Fruit fly (Drosophila melanogaster) whole organism, pupa: ENCODE measurements around the gene Pi4KIIIalpha.
A peak's percentile ranks its signal among the peaks of the same experiment; 100 is the strongest.

Experiments used
- CG10348 ChIP-seq: fragments of 200-800 bp; sonication (Bioruptor generic); IDR thresholded peaks from 2 replicates; pipeline ENCODE4 v1.3.6; 2022; ENCODE audit warnings: missing biosample characterization, missing genetic modification characterization
- CG12605 ChIP-seq: fragments of 200-800 bp; sonication (Bioruptor generic); IDR thresholded peaks from 2 replicates; pipeline ENCODE4 v1.3.6; 2022; ENCODE audit warnings: missing biosample characterization, missing genetic modification characterization
- CG13204 ChIP-seq: fragments of 200-800 bp; sonication (Bioruptor generic); optimal IDR thresholded peaks from 2 replicates; lab custom pipeline; 2018; ENCODE audit warnings: missing biosample characterization, mild to moderate bottlenecking, missing genetic modification characterization, moderate library complexity
- CG15710 ChIP-seq: fragments of 200-800 bp; sonication (Bioruptor generic); optimal IDR thresholded peaks from 2 replicates; lab custom pipeline; 2018; ENCODE audit warnings: missing biosample characterization, mild to moderate bottlenecking, missing genetic modification characterization, moderate library complexity
- CG32121 ChIP-seq: fragments of 200-800 bp; sonication (Bioruptor generic); IDR thresholded peaks from 2 replicates; pipeline ENCODE4 v1.3.6; 2022; ENCODE audit warnings: missing biosample characterization, missing genetic modification characterization
- CG34367 ChIP-seq: fragments of 200-800 bp; sonication (Bioruptor generic); optimal IDR thresholded peaks from 2 replicates; lab custom pipeline; 2018; ENCODE audit warnings: missing biosample characterization, mild to moderate bottlenecking, missing genetic modification characterization
- CG4496 ChIP-seq: fragments of 200-800 bp; sonication (Bioruptor generic); IDR thresholded peaks from 3 replicates; pipeline ENCODE4 v1.3.6; 2022; ENCODE audit warnings: missing biosample characterization, missing genetic modification characterization
- CG8159 ChIP-seq: fragments of 200-800 bp; sonication (Bioruptor generic); optimal IDR thresholded peaks from 3 replicates; lab custom pipeline; 2018; ENCODE audit warnings: missing biosample characterization, mild to moderate bottlenecking, missing genetic modification characterization, moderate library complexity
- CG8301 ChIP-seq: fragments of 200-800 bp; sonication (Bioruptor generic); optimal IDR thresholded peaks from 2 replicates; lab custom pipeline; 2018; ENCODE audit warnings: missing biosample characterization, mild to moderate bottlenecking, missing genetic modification characterization
- D1 ChIP-seq: fragments of 200-800 bp; sonication (Bioruptor generic); optimal IDR thresholded peaks from 2 replicates; lab custom pipeline; 2018; ENCODE audit warnings: missing biosample characterization, mild to moderate bottlenecking, missing genetic modification characterization, moderate library complexity
- EcR ChIP-seq: fragments of 200-800 bp; sonication (Bioruptor generic); optimal IDR thresholded peaks from 3 replicates; lab custom pipeline; 2019; ENCODE audit warnings: missing biosample characterization, missing genetic modification characterization, mild to moderate bottlenecking, moderate library complexity, missing genetic modification reagents
- Ets98B ChIP-seq: fragments of 200-800 bp; sonication (Bioruptor generic); IDR thresholded peaks from 2 replicates; pipeline ENCODE4 v1.3.6; 2022; ENCODE audit warnings: missing biosample characterization, missing genetic modification characterization
- Pif1B ChIP-seq: fragments of 200-800 bp; sonication (Bioruptor generic); optimal IDR thresholded peaks from 3 replicates; lab custom pipeline; 2016; ENCODE audit warnings: missing biosample characterization, missing genetic modification characterization
- Snoo ChIP-seq: fragments of 200-800 bp; sonication (Bioruptor generic); optimal IDR thresholded peaks from 3 replicates; lab custom pipeline; 2017; ENCODE audit warnings: missing biosample characterization, mild to moderate bottlenecking, missing genetic modification characterization, inconsistent platforms
- gl ChIP-seq: fragments of 200-800 bp; sonication (Bioruptor generic); optimal IDR thresholded peaks from 2 replicates; lab custom pipeline; 2018; ENCODE audit warnings: missing biosample characterization, mild to moderate bottlenecking, missing genetic modification characterization
- rn ChIP-seq: fragments of 200-800 bp; sonication (Bioruptor generic); IDR thresholded peaks from 2 replicates; pipeline ENCODE4 v1.3.6; 2022; ENCODE audit warnings: missing biosample characterization, missing genetic modification characterization

Pi4KIIIalpha gene

DNA sequence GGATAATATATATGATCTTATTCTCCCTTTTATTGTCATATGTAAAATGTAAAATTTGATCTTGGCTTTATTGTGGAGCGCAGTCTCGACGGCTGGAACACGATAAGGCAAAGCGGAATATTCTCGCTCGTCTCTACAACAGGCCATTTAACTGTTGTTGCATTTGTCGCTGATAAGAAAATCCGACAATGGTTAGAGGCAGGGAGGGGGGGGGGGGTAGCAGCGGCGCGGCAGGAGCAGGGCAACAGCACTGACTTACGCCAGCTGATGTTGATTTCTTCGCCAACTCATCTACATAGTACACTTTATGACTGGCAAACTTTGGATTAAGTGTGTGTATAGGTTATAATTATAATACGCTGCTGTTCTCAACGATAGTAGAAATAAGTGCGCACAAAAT lies 37.2 kb downstream of the Pi4KIIIalpha start:
- TF ChIP-seq Ets98B (GFP tag; lab: Robert Waterston, UW) (0 out of 2 replicates have a peak, but pooled peaks have one; percentile 11), CG34367 (no peak), EcR (GFP tag; lab: Kevin White, UChicago) (peak; percentile 66)

DNA sequence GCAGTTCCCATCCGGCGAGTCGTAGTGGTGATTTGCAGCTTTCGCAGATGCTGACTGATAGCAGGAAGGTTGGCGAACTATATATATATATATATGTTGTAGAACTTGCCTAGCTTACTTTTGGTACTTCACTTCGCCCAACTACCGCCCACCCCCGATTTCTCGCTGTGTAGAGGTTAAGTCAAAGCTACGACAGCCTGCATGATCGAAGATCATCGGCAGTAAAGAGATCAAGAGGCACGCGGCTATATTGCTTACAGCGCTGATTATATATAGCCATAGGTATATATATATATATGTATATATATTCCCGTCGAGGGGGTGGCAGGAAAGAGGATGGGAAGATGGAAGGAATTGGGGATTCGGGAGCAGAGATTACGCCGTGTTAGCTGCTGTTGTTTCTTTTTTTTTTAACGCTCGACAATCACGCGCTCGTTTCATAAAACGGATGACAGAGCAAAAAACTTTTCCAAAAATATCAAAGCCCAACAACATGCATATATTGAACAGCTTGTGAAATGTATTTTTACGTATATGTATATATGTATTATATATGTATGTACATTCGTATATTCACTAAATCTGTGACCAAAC lies 38.0 kb downstream of the Pi4KIIIalpha start:
- TF ChIP-seq CG10348 (GFP tag; lab: Robert Waterston, UW): no peak

DNA sequence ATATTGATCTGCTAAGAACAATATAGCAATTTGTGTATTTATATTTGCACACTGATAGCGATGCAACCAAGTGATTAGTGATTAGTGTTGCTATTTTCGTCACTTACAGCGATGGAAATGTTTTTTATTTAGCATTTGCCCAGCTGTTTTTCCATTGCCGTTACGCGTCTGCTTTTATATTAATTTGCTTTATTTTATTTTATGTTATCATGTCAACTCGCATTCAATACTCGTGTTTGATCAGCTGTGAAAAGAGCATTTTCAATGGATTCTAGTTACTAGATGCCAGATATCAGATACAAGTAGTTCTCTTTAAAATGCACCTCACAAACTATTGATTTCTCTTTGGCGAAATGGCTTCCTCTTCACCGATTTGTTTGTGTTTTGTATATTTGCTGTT lies 38.8 kb downstream of the Pi4KIIIalpha start:
- TF ChIP-seq Snoo (tag; lab: Kevin White, UChicago) (no peak), Ets98B (GFP tag; lab: Robert Waterston, UW) (no peak), CG4496 (no peak), D1 (tag; lab: Kevin White, UChicago) (no peak), Pif1B (GFP tag; lab: Kevin White, UChicago) (no peak), rn (GFP tag; lab: Robert Waterston, UW) (no peak), CG34367 (no peak), CG13204 (GFP tag; lab: Kevin White, UChicago) (no peak), gl (tag; lab: Kevin White, UChicago) (no peak), CG15710 (tag; lab: Kevin White, UChicago) (no peak)
- TF ChIP-seq, all 21 proteins: peak for 0

DNA sequence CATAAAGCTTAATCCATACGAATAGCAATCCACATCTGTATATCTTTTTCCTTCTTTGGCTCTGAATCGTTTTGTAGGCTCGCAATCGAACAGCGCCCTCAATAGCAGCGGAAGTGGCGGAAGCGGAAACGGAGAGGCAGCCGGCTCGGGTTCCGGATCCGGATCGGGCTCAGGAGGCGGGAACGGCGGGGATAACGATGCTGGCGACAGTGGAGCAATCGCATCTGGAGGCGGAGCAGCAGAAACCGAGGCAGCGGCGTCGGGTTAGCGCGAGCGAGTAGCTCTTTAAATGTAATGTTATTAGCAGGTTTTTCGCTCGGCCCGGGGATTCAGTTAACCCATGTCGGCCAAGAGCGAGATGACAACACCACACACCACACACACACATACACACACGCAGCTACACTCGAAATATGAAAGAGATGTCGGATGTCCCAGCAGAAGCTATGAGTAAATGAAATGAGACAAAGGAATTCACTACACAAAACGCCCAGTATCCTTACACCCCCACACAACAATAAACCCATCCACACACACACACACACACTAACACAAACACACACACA lies 52.5 kb downstream of the Pi4KIIIalpha start:
- TF ChIP-seq CG4496 (peak; percentile 59; the same call in 2 of the 3 replicates), CG32121 (GFP tag; lab: Robert Waterston, UW) (no peak)

DNA sequence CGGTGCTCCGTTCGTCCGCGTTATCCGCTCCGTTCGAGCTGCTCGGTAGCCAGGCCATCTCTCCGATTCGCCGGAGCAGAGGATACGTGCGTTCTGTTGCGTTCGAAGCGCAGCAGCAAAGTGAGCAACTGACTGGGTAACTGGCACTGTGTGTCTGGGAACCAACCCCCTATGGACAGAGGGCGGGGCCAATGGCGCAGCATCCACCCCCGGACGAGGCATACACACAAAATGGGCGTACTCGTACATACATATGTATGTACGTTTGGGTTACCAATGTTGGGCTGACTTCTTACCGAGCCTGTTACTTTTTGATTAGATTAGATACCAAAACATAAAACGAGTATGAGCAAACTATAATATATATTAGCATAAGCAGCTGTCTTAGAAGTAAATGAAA lies 57.0 kb downstream of the Pi4KIIIalpha start, which contains the start of gene HLH3B:
TSS of gene HLH3B (minus strand) at position 123 of the 400 bp plus-strand sequence.
- TF ChIP-seq CG15710 (tag; lab: Kevin White, UChicago) (no peak), CG10348 (GFP tag; lab: Robert Waterston, UW) (no peak), CG4496 (no peak), CG8301 (tag; lab: Kevin White, UChicago) (no peak), CG12605 (no peak), rn (GFP tag; lab: Robert Waterston, UW) (no peak)

DNA sequence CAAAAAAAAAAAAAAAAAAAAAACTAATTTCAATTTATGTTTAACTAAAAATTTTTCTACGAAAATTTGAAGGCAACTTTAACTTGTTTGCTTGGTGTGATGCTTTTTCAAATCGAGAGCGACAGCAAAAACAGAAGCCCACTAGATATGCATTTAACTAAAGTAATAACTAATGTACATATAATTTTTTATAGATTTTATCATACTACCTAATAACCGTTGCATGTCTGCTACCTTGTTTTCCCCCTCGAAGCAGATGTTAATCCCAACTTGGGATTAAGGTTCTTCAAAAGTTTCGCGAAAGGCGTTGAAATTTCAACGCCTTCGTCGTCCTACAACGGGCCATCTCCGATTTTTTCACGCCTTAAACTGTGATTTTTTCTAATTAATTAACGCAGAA lies 58.2 kb downstream of the Pi4KIIIalpha start, which contains the start of gene CG2652:
TSS of gene CG2652 (minus strand) at position 101 of the 400 bp plus-strand sequence.
- TF ChIP-seq CG8159 (tag; lab: Kevin White, UChicago): no peak
- TF ChIP-seq D1 (tag; lab: Kevin White, UChicago): no peak
